Fruit fly (Drosophila melanogaster) Kc167 (cell line): Measurements from ENCODE around the gene Inx3.

Experiments used
- Myc ChIP-seq: fragments of >200 bp; optimal IDR thresholded peaks from 2 replicates; lab custom pipeline; 2017; ENCODE audit warnings: missing external identifiers
- Sin3A ChIP-seq: fragments of >200 bp; optimal IDR thresholded peaks from 2 replicates; lab custom pipeline; 2018; ENCODE audit warnings: missing external identifiers
- h ChIP-seq: fragments of >200 bp; optimal IDR thresholded peaks from 3 replicates; lab custom pipeline; 2018; ENCODE audit warnings: missing external identifiers
- insv ChIP-seq: fragments of >200 bp; optimal IDR thresholded peaks from 3 replicates; lab custom pipeline; 2018; ENCODE audit warnings: missing external identifiers
- psq ChIP-seq: fragments of >200 bp; optimal IDR thresholded peaks from 2 replicates; lab custom pipeline; 2017; ENCODE audit warnings: missing external identifiers
- ttk ChIP-seq: sonication (Bioruptor generic); optimal IDR thresholded peaks from 2 replicates; lab custom pipeline; 2017; ENCODE audit warnings: missing external identifiers

The Inx3 gene

DNA sequence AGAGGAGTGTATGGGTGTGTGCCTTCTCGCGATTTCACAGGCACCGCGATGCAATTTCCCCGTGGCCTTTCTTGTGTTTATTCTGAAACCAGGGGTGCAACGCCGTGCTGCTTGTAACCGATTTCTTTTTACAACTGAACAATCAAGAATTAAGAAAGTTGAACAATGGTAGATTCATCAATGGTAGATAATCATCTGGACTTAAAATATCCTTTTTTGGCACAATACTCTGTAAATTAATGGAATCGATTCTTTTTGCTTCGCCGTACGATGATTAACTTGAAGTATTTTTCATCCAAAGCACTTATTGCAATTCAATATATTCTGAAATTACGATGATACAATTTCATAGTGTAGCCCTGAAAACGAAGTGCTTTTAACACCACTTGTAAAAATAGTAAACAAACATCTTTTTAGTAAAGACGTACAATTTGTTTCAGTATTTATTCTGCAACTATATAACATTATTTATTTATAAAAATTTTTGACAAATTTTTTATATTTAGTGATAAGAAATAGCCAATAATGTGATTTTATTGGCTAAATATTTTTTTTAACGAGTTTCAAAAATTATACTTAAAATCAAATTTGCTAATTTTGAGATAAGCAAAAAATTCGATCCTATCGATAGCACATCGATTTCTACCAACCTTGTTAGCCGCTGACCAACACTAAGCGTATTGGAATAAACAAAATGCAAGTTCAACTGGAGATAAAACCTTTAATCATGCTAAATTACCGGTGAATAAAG is 39.6 kb downstream of the Inx3 start, which contains the start of the genes CG1523 and CG1647:
Gene CG1523, minus strand, starts transcription at position 114 of the 751 bp plus-strand sequence.
Gene CG1647, plus strand, starts transcription at position 667 of the 751 bp plus-strand sequence.
- TF ChIP-seq Myc (lab: Kevin White, UChicago) = no peak
- no peak for TF ChIP-seq ttk (lab: Kevin White, UChicago)
- TF ChIP-seq psq (lab: Kevin White, UChicago) = no peak
- no peak for TF ChIP-seq insv (lab: Kevin White, UChicago)
- TF ChIP-seq h (lab: Kevin White, UChicago) = no peak
- TF ChIP-seq Sin3A (lab: Kevin White, UChicago) = no peak

- TF ChIP-seq Myc (lab: Kevin White, UChicago) (no peak), ttk (lab: Kevin White, UChicago) (no peak), Sin3A (lab: Kevin White, UChicago) (no peak), psq (lab: Kevin White, UChicago) (no peak), insv (lab: Kevin White, UChicago) (no peak), h (lab: Kevin White, UChicago) (no peak)
Observed at dm6 chr3R:28811677-28812465, 47.4 kb downstream of the Inx3 start, which contains the start of gene Prp39. Prp39 (plus strand) TSS chr3R:28812102.

dm6 chr3R:28810942-28811676 is 48.2 kb downstream of the Inx3 start, which contains the start of gene wdn:
wdn (minus strand) TSS chr3R:28811337.
- TF ChIP-seq Sin3A (lab: Kevin White, UChicago) (no peak), h (lab: Kevin White, UChicago) (no peak), psq (lab: Kevin White, UChicago) (no peak), Myc (lab: Kevin White, UChicago) (no peak), insv (lab: Kevin White, UChicago) (no peak), ttk (lab: Kevin White, UChicago) (no peak)

dm6 chr3R:28806402-28806801 is 52.9 kb downstream of the Inx3 start, which contains the start of gene CheB98a:
CheB98a (plus strand) TSS chr3R:28806702.
- no peak for TF ChIP-seq Sin3A (lab: Kevin White, UChicago)
- TF ChIP-seq insv (lab: Kevin White, UChicago) = no peak
- TF ChIP-seq psq (lab: Kevin White, UChicago) = no peak
- no peak for TF ChIP-seq Myc (lab: Kevin White, UChicago)
- no peak for TF ChIP-seq ttk (lab: Kevin White, UChicago)
- TF ChIP-seq h (lab: Kevin White, UChicago) = no peak

dm6 chr3R:28805164-28805563 is 54.1 kb downstream of the Inx3 start:
- TF ChIP-seq ttk (lab: Kevin White, UChicago) (no peak), h (lab: Kevin White, UChicago) (no peak)
